Fruit fly (Drosophila melanogaster) whole organism, wandering third instar larva: Measurements from ENCODE around the gene Use1.

Source experiments
- CrebA ChIP-seq: fragments of 200-800 bp; sonication (Bioruptor generic); optimal IDR thresholded peaks from 2 replicates; lab custom pipeline; 2016; ENCODE audit warnings: missing biosample characterization, mild to moderate bottlenecking, missing genetic modification characterization, borderline replicate concordance
- Dfd ChIP-seq: fragments of >200 bp; optimal IDR thresholded peaks from 2 replicates; lab custom pipeline; 2017; ENCODE audit warnings: missing biosample characterization, missing genetic modification characterization
- GATAd ChIP-seq: sonication (Bioruptor generic); optimal IDR thresholded peaks from 2 replicates; lab custom pipeline; 2016; ENCODE audit warnings: missing biosample characterization, missing genetic modification characterization
- HLH106 ChIP-seq: fragments of 200-800 bp; optimal IDR thresholded peaks from 3 replicates; lab custom pipeline; 2019; ENCODE audit warnings: missing biosample characterization, mild to moderate bottlenecking, missing genetic modification characterization, moderate library complexity
- Hr83 ChIP-seq: fragments of 200-300 bp; sonication (Bioruptor generic); optimal IDR thresholded peaks from 2 replicates; lab custom pipeline; 2016; ENCODE audit warnings: missing biosample characterization, mild to moderate bottlenecking, missing genetic modification characterization, moderate library complexity; ENCODE audit not compliant: poor library complexity, severe bottlenecking
- Mio ChIP-seq: sonication (Bioruptor generic); optimal IDR thresholded peaks from 2 replicates; lab custom pipeline; 2016; ENCODE audit warnings: missing biosample characterization, missing genetic modification characterization
- Myc ChIP-seq: fragments of >200 bp; optimal IDR thresholded peaks from 2 replicates; lab custom pipeline; 2017
- OdsH ChIP-seq: fragments of 200-800 bp; sonication (Bioruptor generic); optimal IDR thresholded peaks from 2 replicates; lab custom pipeline; 2016; ENCODE audit warnings: missing biosample characterization, mild to moderate bottlenecking, missing genetic modification characterization
- Rel ChIP-seq, 2 experiments: fragments of 200-800 bp; sonication (Bioruptor generic) in 1 of 2; optimal IDR thresholded peaks; 2 replicates in 1 of 2; 3 replicates in 1 of 2; lab custom pipeline; 2016 to 2019; ENCODE audit warnings: mild to moderate bottlenecking in 2 of 2, missing biosample characterization in 2 of 2, missing genetic modification characterization in 2 of 2, moderate library complexity in 1 of 2
- Vsx2 ChIP-seq: fragments of 200-300, 225-300 bp; sonication (Bioruptor generic); optimal IDR thresholded peaks from 2 replicates; lab custom pipeline; 2018; ENCODE audit warnings: missing biosample characterization, missing genetic modification characterization; ENCODE audit not compliant: partially characterized antibody
- br ChIP-seq: fragments of 200-800 bp; sonication (Bioruptor generic); optimal IDR thresholded peaks from 2 replicates; lab custom pipeline; 2016; ENCODE audit warnings: missing biosample characterization, missing genetic modification characterization
- brk ChIP-seq: fragments of 200-800 bp; sonication (Bioruptor generic); optimal IDR thresholded peaks from 2 replicates; lab custom pipeline; 2016; ENCODE audit warnings: missing biosample characterization, mild to moderate bottlenecking, missing genetic modification characterization
- dsf ChIP-seq: sonication (Bioruptor generic); optimal IDR thresholded peaks from 2 replicates; lab custom pipeline; 2016; ENCODE audit warnings: missing biosample characterization, missing genetic modification characterization, borderline replicate concordance
- ey ChIP-seq: fragments of 200-800 bp; sonication (Bioruptor generic); optimal IDR thresholded peaks from 2 replicates; lab custom pipeline; 2016; ENCODE audit warnings: missing biosample characterization, missing genetic modification characterization
- foxo ChIP-seq, 2 experiments: fragments of 200-800 bp; sonication (Bioruptor generic); optimal IDR thresholded peaks; 2 replicates in 1 of 2; 3 replicates in 1 of 2; lab custom pipeline; 2016 to 2017; ENCODE audit warnings: missing biosample characterization in 2 of 2, missing genetic modification characterization in 2 of 2
- fru ChIP-seq: fragments of 200-800 bp; sonication (Bioruptor generic); optimal IDR thresholded peaks from 3 replicates; lab custom pipeline; 2016; ENCODE audit warnings: missing biosample characterization, mild to moderate bottlenecking, missing genetic modification characterization
- h ChIP-seq: fragments of 200-800 bp; sonication (Bioruptor generic); optimal IDR thresholded peaks from 3 replicates; lab custom pipeline; 2016; ENCODE audit warnings: missing biosample characterization, mild to moderate bottlenecking, missing genetic modification characterization
- lola ChIP-seq: fragments of >200 bp; optimal IDR thresholded peaks from 2 replicates; lab custom pipeline; 2017; ENCODE audit warnings: missing biosample characterization, missing genetic modification characterization
- pan ChIP-seq: fragments of >200 bp; optimal IDR thresholded peaks from 2 replicates; lab custom pipeline; 2017
- psq ChIP-seq: fragments of 200-800 bp; sonication (Bioruptor generic); optimal IDR thresholded peaks from 3 replicates; lab custom pipeline; 2017; ENCODE audit warnings: missing biosample characterization, mild to moderate bottlenecking, missing genetic modification characterization, moderate library complexity
- rgr ChIP-seq: fragments of 200-800 bp; sonication (Bioruptor generic); optimal IDR thresholded peaks from 3 replicates; lab custom pipeline; 2016; ENCODE audit warnings: missing biosample characterization, mild to moderate bottlenecking, missing genetic modification characterization
- sage ChIP-seq: fragments of 200-800 bp; sonication (Bioruptor generic); optimal IDR thresholded peaks from 2 replicates; lab custom pipeline; 2016; ENCODE audit warnings: missing biosample characterization, mild to moderate bottlenecking, missing genetic modification characterization
- sv ChIP-seq: fragments of 200-800 bp; sonication (Bioruptor generic); optimal IDR thresholded peaks from 3 replicates; lab custom pipeline; 2016; ENCODE audit warnings: missing biosample characterization, missing genetic modification characterization
- tai ChIP-seq: sonication (Bioruptor generic); optimal IDR thresholded peaks from 2 replicates; lab custom pipeline; 2016; ENCODE audit warnings: missing biosample characterization, missing genetic modification characterization
- woc ChIP-seq: sonication (Bioruptor generic); optimal IDR thresholded peaks from 2 replicates; lab custom pipeline; 2016; ENCODE audit warnings: missing biosample characterization, mild to moderate bottlenecking, missing genetic modification characterization

The Use1 gene

DNA sequence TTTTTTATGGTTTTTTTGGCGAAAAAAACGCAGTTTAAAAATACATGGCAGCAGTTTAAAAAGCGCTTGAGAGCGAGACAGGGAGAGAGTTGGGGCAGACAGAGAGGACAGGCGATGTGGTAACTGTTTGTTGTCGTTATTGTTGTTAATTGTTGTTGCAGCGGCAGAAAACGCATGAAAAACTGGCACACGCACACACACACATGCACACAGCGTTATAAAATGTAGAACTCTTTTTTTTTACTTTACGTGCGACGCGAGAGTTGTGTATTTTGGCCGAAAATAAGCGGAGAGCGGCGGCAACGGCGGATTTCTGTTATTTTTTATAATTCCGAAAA, 12.1 kb downstream of the Use1 start:
- TF ChIP-seq pan (lab: Kevin White, UChicago) (no peak), Vsx2 (GFP tag; lab: Kevin White, UChicago) (no peak), lola (GFP tag; lab: Kevin White, UChicago) (no peak), Dfd (GFP tag; lab: Kevin White, UChicago) (peak; percentile 27), woc (GFP tag; lab: Kevin White, UChicago) (no peak), Myc (lab: Kevin White, UChicago) (no peak), sv (GFP tag; lab: Kevin White, UChicago) (no peak), rgr (GFP tag; lab: Kevin White, UChicago) (no peak)

DNA sequence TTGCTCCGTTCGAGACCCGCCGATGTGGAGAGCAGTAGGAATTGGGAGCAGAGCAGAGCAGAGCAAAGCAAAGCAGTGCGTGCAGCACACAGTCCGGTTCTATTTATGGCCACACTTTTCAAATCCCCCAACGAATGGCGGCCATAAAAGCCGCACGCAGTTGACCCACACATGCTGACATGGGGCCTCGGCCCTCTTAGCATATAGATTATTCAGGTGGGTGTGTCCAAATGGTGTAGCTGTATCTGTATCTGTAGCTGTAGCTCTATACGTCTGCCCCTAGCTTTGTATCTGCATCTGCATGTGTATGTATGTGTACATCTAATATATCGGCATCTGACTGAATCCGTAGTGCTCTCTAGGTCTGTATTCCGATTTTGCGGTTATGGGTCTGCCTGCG, 15.7 kb downstream of the Use1 start:
- TF ChIP-seq GATAd (GFP tag; lab: Kevin White, UChicago) (no peak), tai (no peak), HLH106 (no peak), Myc (lab: Kevin White, UChicago) (no peak), br (no peak), Rel (GFP tag; optimal IDR thresholded peaks at IDR 0.05; lab: Kevin White, UChicago) (no peak), Rel (tag; optimal IDR thresholded peaks at IDR 0.05; lab: Kevin White, UChicago) (no peak), foxo (GFP tag; optimal IDR thresholded peaks at IDR 0.05; lab: Kevin White, UChicago) (no peak), OdsH (no peak), ey (GFP tag; lab: Kevin White, UChicago) (no peak), rgr (GFP tag; lab: Kevin White, UChicago) (no peak), psq (GFP tag; lab: Kevin White, UChicago) (no peak)
- TF ChIP-seq, all 38 proteins: peak for 0

DNA sequence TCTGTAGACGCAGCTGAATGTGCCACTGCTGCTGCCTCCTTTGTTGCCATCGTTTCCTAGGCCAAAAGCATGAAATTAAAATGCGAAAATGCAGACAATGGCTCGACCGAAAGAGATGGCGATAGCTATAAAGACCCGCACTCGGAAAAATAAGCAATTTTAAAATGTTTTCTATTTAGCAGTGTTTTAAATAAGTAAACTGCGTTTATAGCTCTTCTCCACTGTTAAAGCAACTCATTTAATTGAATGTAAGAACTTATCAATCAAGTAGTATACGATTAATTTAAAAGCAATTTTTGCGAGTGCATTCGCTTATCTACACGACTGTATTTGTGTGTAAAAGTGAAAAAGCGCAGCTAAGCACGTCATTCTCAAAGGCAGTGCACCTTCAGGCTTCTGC, 17.4 kb downstream of the Use1 start:
- TF ChIP-seq brk (no peak), psq (GFP tag; lab: Kevin White, UChicago) (no peak), foxo (GFP tag; optimal IDR thresholded peaks at IDR 0.05; lab: Kevin White, UChicago) (peak in 1 of 2 experiments; percentile 16), HLH106 (peak; percentile 3), pan (lab: Kevin White, UChicago) (no peak), dsf (GFP tag; lab: Kevin White, UChicago) (no peak)

DNA sequence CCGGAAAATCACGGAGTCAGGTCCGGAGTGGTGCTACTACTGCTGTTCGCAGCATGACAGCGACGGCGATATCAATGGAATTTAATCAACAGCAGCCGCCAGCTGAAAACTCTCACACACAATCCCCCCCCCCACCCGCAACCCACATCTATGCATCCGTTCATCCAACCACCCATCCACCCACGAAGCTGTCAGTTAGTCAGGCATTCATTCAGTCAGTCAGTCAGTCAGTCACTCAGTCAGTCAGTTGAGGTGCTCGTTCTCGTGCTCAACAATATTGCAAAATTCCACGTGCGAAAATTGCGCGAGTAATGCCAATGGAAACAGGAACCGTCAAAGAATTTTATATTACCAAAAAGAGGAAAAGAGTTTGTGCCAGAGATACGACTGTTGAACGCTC, 21.3 kb downstream of the Use1 start:
- TF ChIP-seq Dfd (GFP tag; lab: Kevin White, UChicago) (peak; percentile 1), CrebA (GFP tag; lab: Kevin White, UChicago) (no peak), Mio (GFP tag; lab: Kevin White, UChicago) (no peak)

DNA sequence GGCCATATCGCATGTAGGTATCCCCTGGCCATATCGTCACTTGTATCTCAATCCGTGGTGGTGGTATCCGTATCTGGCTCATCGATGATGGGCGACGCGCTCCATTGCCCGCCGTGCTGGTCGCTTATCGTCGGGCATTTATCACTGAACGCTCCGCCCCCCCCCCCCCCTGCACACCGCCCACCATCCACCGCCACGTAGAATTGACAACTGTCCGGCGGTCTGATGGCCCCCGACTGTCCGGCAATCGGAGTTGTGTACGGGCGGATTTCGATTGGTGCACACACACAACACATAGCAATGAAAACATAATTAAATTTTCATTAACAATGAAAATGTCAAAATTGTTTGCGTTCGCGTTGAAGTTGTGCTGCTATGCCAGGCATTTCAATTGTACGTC, 22.6 kb downstream of the Use1 start:
- no peak for TF ChIP-seq sage (GFP tag; lab: Kevin White, UChicago)
- peak; percentile 80 for TF ChIP-seq Dfd (GFP tag; lab: Kevin White, UChicago)

DNA sequence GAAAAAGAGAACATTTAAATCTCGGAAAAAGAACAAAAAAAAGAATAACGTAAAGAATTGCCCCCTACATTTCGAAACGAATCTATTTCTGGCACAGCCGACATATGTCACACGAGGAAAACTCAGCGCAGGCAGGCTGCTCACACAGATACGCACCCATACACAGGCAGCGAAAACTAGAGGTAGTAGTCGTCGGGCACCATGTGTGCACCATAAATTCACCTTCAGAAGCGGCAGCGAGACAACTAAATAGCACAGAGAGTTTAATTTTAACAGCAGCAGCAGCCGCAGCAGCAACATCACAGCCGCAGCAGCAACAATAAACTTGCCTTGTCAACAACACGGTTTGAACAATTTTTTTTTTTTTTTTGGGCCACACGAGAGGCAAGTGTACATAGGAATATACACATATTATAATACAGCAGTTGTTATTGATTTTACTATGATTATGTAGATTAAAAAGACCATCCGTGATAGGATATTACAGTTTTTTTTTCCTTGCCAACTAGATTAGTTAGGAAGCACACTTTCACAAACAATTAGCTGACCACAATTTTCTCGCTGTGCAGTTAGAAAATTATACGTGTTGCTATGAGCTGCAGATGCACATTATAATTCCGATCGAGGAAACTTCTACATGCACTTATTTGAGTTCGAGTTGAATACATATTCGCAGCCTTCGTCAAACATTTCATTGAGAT, 23.2 kb downstream of the Use1 start:
- TF ChIP-seq lola (GFP tag; lab: Kevin White, UChicago) (no peak), Dfd (GFP tag; lab: Kevin White, UChicago) (peak; percentile 87), psq (GFP tag; lab: Kevin White, UChicago) (no peak), dsf (GFP tag; lab: Kevin White, UChicago) (no peak)

DNA sequence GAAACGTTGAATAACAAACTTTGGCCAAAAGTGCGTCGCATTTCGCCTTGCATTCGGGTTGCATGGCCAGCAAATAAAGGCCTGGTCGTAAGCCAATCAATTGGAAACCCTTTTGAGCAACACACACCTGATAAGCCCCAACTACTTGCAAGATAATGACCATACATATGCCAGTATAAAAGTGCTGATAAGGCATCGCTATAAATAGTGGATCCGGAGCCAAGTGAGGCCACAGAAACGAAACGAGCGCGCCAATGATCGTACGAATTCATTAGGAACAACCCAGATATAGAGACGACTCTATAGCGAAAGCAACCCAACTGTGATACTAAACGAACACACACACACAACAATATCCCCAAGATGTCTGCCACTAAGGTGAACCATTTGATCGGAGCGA, 40.3 kb downstream of the Use1 start, which contains the start of gene CG13315:
Gene CG13315, plus strand, starts transcription at position 230 of the 400 bp plus-strand sequence.
- TF ChIP-seq Hr83 (peak; percentile 24), Vsx2 (GFP tag; lab: Kevin White, UChicago) (no peak), h (GFP tag; lab: Kevin White, UChicago) (peak; percentile 15), fru (GFP tag; lab: Kevin White, UChicago) (peak; percentile 13), rgr (GFP tag; lab: Kevin White, UChicago) (peak; percentile 35), sv (GFP tag; lab: Kevin White, UChicago) (no peak)
